Worm (Caenorhabditis elegans): Measurements from ENCODE around the gene ram-5.

ram-5 gene

ce11 chrX:14530107-14530506, 19.8 kb upstream of the ram-5 start, which contains the start of gene nspc-20:
Gene nspc-20 (minus strand): TSS chrX:14530207.
- no peak for TF ChIP-seq sup-37 (GFP tag; optimal IDR thresholded peaks at IDR 0.05)
- no peak for TF ChIP-seq lsy-2 (tag; optimal IDR thresholded peaks at IDR 0.05)

ce11 chrX:14534117-14534516, 15.8 kb upstream of the ram-5 start, which contains the start of gene T24C2.5:
Gene T24C2.5 (plus strand): TSS chrX:14534417.
- TF ChIP-seq nhr-47 (tag; optimal IDR thresholded peaks at IDR 0.05): no peak
- TF ChIP-seq mdl-1 (tag; optimal IDR thresholded peaks at IDR 0.05): no peak
- TF ChIP-seq lin-35 (GFP tag; optimal IDR thresholded peaks at IDR 0.05): no peak
- TF ChIP-seq efl-3 (GFP tag; optimal IDR thresholded peaks at IDR 0.05): no peak
- no peak for TF ChIP-seq grh-1 (GFP tag; IDR thresholded peaks at IDR 0.05)
- TF ChIP-seq hlh-17 (GFP tag; optimal IDR thresholded peaks at IDR 0.05; ENCODE audit: borderline replicate concordance): no peak
- TF ChIP-seq zag-1 (tag; optimal IDR thresholded peaks at IDR 0.05): no peak
- no peak for TF ChIP-seq ceh-63 (GFP tag; optimal IDR thresholded peaks at IDR 0.05)
- no peak for TF ChIP-seq hlh-4 (tag; optimal IDR thresholded peaks at IDR 0.05)

- TF ChIP-seq nhr-85 (tag): peak; percentile 73
- no peak for TF ChIP-seq ztf-11 (tag; optimal IDR thresholded peaks at IDR 0.05)
- TF ChIP-seq blmp-1 (tag; optimal IDR thresholded peaks at IDR 0.05): peak; percentile 14
Observed at ce11 chrX:14534596-14534995, 15.4 kb upstream of the ram-5 start.

- TF ChIP-seq nhr-85 (tag): no peak
- peak; percentile 37 for TF ChIP-seq elt-2 (tag; optimal IDR thresholded peaks at IDR 0.05)
Observed at ce11 chrX:14535913-14536312, 14.0 kb upstream of the ram-5 start.

- TF ChIP-seq swsn-7 (tag; optimal IDR thresholded peaks at IDR 0.05) (no peak), elt-2 (tag; optimal IDR thresholded peaks at IDR 0.05) (peak; percentile 52), ceh-82 (tag; optimal IDR thresholded peaks at IDR 0.05) (no peak), efl-1 (optimal IDR thresholded peaks at IDR 0.05) (no peak), efl-1 (GFP tag; optimal IDR thresholded peaks at IDR 0.05 in 1 of 2) (peak in 1 of 2 experiments; percentile 51), pqm-1 (tag; optimal IDR thresholded peaks at IDR 0.05) (no peak)
Observed at ce11 chrX:14537625-14538024, 12.3 kb upstream of the ram-5 start.

- TF ChIP-seq nhr-28 (tag; optimal IDR thresholded peaks at IDR 0.05) (no peak), mep-1 (tag; optimal IDR thresholded peaks at IDR 0.05) (no peak), elt-2 (tag; optimal IDR thresholded peaks at IDR 0.05) (peak; percentile 47), sup-37 (GFP tag; optimal IDR thresholded peaks at IDR 0.05) (no peak), lin-13 (GFP tag; optimal IDR thresholded peaks at IDR 0.05) (no peak)
Observed at ce11 chrX:14539468-14539867, 10.5 kb upstream of the ram-5 start.

- TF ChIP-seq nhr-84 (tag; optimal IDR thresholded peaks at IDR 0.05): no peak
- no peak for TF ChIP-seq rnt-1 (tag; optimal IDR thresholded peaks at IDR 0.05)
- TF ChIP-seq nhr-20 (tag; optimal IDR thresholded peaks at IDR 0.05): no peak
- no peak for TF ChIP-seq C34B4.2 (tag; optimal IDR thresholded peaks at IDR 0.05)
- no peak for TF ChIP-seq Y116A8C.19 (tag; optimal IDR thresholded peaks at IDR 0.05; ENCODE audit: borderline replicate concordance)
- TF ChIP-seq jun-1 (tag; optimal IDR thresholded peaks at IDR 0.05): no peak
- TF ChIP-seq vab-15 (tag; optimal IDR thresholded peaks at IDR 0.05): no peak
- TF ChIP-seq tbx-2 (tag; optimal IDR thresholded peaks at IDR 0.05): no peak
- TF ChIP-seq fkh-4 (tag; optimal IDR thresholded peaks at IDR 0.05; ENCODE audit: borderline replicate concordance): no peak
- no peak for TF ChIP-seq pqm-1 (tag; optimal IDR thresholded peaks at IDR 0.05)
- TF ChIP-seq snu-23 (GFP tag; optimal IDR thresholded peaks at IDR 0.05): no peak
- TF ChIP-seq pag-3 (tag; optimal IDR thresholded peaks at IDR 0.05; ENCODE audit: borderline replicate concordance, insufficient read depth): no peak
Observed at ce11 chrX:14541992-14542391, 8.0 kb upstream of the ram-5 start, which contains the start of gene fbxa-81. Gene fbxa-81 (minus strand): TSS chrX:14542092.

All from whole organism, L1 larva.